Worm (Caenorhabditis elegans): ENCODE data around the gene attf-3.

- no peak for TF ChIP-seq unc-39 (tag; optimal IDR thresholded peaks at IDR 0.05)
- no peak for TF ChIP-seq elt-3 (tag; optimal IDR thresholded peaks at IDR 0.05)
- TF ChIP-seq mls-2 (tag; optimal IDR thresholded peaks at IDR 0.05) = no peak
- TF ChIP-seq hlh-1 (tag; optimal IDR thresholded peaks at IDR 0.05) = no peak
- no peak for TF ChIP-seq blmp-1 (tag; optimal IDR thresholded peaks at IDR 0.05)
- no peak for TF ChIP-seq unc-62 (GFP tag; optimal IDR thresholded peaks at IDR 0.05)
- TF ChIP-seq ces-1 (GFP tag; optimal IDR thresholded peaks at IDR 0.05) = peak; percentile 68
- no peak for TF ChIP-seq nhr-76 (tag; optimal IDR thresholded peaks at IDR 0.05)
- TF ChIP-seq drap-1 (GFP tag; optimal IDR thresholded peaks at IDR 0.05) = no peak
- TF ChIP-seq nhr-28 (tag; optimal IDR thresholded peaks at IDR 0.05) = no peak
- TF ChIP-seq snpc-4 (tag; optimal IDR thresholded peaks at IDR 0.05) = no peak
Measured at ce11 chrIII:62383-62873, 23.8 kb downstream of the attf-3 start.
